Worm (Caenorhabditis elegans) whole organism, early embryonic: ENCODE measurements around the gene Y47D7A.19.

ENCODE experiments used
- B0310.2 ChIP-seq: sonication (generic microtip); optimal IDR thresholded peaks from 2 replicates; lab custom pipeline; 2016; ENCODE audit warnings: mild to moderate bottlenecking, missing genetic modification characterization, missing compliant biosample characterization
- F13C5.2 ChIP-seq: sonication (generic microtip); optimal IDR thresholded peaks from 2 replicates; lab custom pipeline; 2017; ENCODE audit warnings: mild to moderate bottlenecking, missing genetic modification characterization, inconsistent platforms, missing compliant biosample characterization
- aly-1 ChIP-seq: sonication (generic microtip); optimal IDR thresholded peaks from 2 replicates; lab custom pipeline; 2016; ENCODE audit warnings: missing genetic modification characterization, missing compliant biosample characterization
- ama-1 ChIP-seq: fragments of 150-350 bp; optimal IDR thresholded peaks from 2 replicates; lab custom pipeline; 2014
- ceh-13 ChIP-seq: fragments of 200-800 bp; sonication (Bioruptor generic); optimal IDR thresholded peaks from 2 replicates; lab custom pipeline; 2018; ENCODE audit warnings: mild to moderate bottlenecking, missing genetic modification characterization, missing compliant biosample characterization
- ceh-36 ChIP-seq: sonication (generic microtip); optimal IDR thresholded peaks from 2 replicates; lab custom pipeline; 2016; ENCODE audit warnings: missing genetic modification characterization, inconsistent platforms, missing compliant biosample characterization
- ets-7 ChIP-seq: sonication (generic microtip); optimal IDR thresholded peaks from 2 replicates; lab custom pipeline; 2016; ENCODE audit warnings: missing genotype, missing genetic modification characterization, missing compliant biosample characterization
- flt-1 ChIP-seq: fragments of 200-800 bp; sonication (Bioruptor generic); IDR thresholded peaks from 2 replicates; pipeline ENCODE4 v1.3.6; 2022; ENCODE audit warnings: missing genetic modification characterization, missing compliant biosample characterization
- hmbx-1 ChIP-seq: sonication (generic microtip); optimal IDR thresholded peaks from 2 replicates; lab custom pipeline; 2016; ENCODE audit warnings: mild to moderate bottlenecking, missing genetic modification characterization, missing compliant biosample characterization
- hmg-4 ChIP-seq: fragments of 200-800 bp; sonication (Bioruptor generic); optimal IDR thresholded peaks from 2 replicates; lab custom pipeline; 2018; ENCODE audit warnings: mild to moderate bottlenecking, missing genetic modification characterization, missing compliant biosample characterization
- hnd-1 ChIP-seq: sonication (generic microtip); optimal IDR thresholded peaks from 2 replicates; lab custom pipeline; 2016; ENCODE audit warnings: missing genetic modification characterization, missing compliant biosample characterization
- pes-1 ChIP-seq: fragments of 200-800 bp; sonication (Bioruptor generic); IDR thresholded peaks from 2 replicates; pipeline ENCODE4 v1.3.6; 2022; ENCODE audit warnings: missing genetic modification reagents, missing genetic modification characterization, missing compliant biosample characterization
- scrt-1 ChIP-seq: fragments of 200-800 bp; sonication (Bioruptor generic); IDR thresholded peaks from 2 replicates; pipeline ENCODE4 v1.3.6; 2022; ENCODE audit warnings: missing genetic modification characterization, missing compliant biosample characterization
- sea-1 ChIP-seq: fragments of 200-800 bp; sonication (Bioruptor generic); conservative IDR thresholded peaks from 2 replicates; pipeline ENCODE4 v1.3.6; 2022; ENCODE audit warnings: missing genetic modification characterization, missing compliant biosample characterization
- tbx-11 ChIP-seq: fragments of 200-800 bp; sonication (Bioruptor generic); IDR thresholded peaks from 2 replicates; pipeline ENCODE4 v1.3.6; 2022; ENCODE audit warnings: missing genetic modification characterization, missing compliant biosample characterization
- tbx-37 ChIP-seq: fragments of 200-800 bp; sonication (Bioruptor generic); conservative IDR thresholded peaks from 2 replicates; pipeline ENCODE4 v1.3.6; 2022; ENCODE audit warnings: missing genetic modification reagents, missing genetic modification characterization, missing compliant biosample characterization
- tra-4 ChIP-seq: sonication (generic microtip); optimal IDR thresholded peaks from 2 replicates; lab custom pipeline; 2017; ENCODE audit warnings: missing genetic modification characterization, missing compliant biosample characterization

Gene Y47D7A.19

ce11 chrV:4387402-4387801, 36.7 kb upstream of the Y47D7A.19 start, which contains the start of gene F13A2.9:
Gene F13A2.9 (minus strand): TSS chrV:4387502.
- TF ChIP-seq hmbx-1: no peak
- no peak for TF ChIP-seq hmg-4 (GFP tag; lab: Kevin White, UChicago)
- no peak for TF ChIP-seq tbx-11
- TF ChIP-seq ets-7 (tag; lab: Kevin White, UChicago): no peak
- TF ChIP-seq F13C5.2 (tag; lab: Kevin White, UChicago): no peak

- no peak for TF ChIP-seq flt-1 (GFP tag; lab: Robert Waterston, UW)
- no peak for TF ChIP-seq hnd-1 (tag; lab: Kevin White, UChicago)
- no peak for TF ChIP-seq tra-4 (tag; lab: Kevin White, UChicago)
- TF ChIP-seq tbx-37 (GFP tag; lab: Robert Waterston, UW): no peak
- no peak for TF ChIP-seq ceh-36
- no peak for TF ChIP-seq ceh-13 (GFP tag; lab: Kevin White, UChicago)
Observed at ce11 chrV:4387916-4388315, 36.2 kb upstream of the Y47D7A.19 start.

DNA sequence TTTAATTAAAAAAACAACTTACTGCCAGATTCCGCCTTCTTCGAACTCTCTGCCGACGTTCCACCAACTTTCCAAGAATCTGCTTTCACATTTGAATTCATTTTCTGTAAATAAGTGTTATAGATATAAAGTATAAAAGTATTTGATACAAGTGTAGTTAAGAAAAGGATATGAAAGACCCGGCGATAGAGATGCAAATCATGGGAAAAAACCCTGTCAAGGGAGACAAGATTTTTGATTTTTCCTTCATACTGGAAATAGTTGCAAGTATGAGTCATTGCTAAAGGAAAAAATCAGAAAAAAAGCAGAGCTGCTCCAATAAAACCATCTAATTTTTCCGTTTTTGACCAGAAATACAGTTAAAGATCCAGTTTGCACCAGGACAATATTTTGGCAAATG, 27.9 kb upstream of the Y47D7A.19 start, which contains the start of gene F13A2.3:
Gene F13A2.3 (minus strand): TSS at position 101 of the 400 bp plus-strand sequence.
- TF ChIP-seq tbx-11 (no peak), tra-4 (tag; lab: Kevin White, UChicago) (no peak), ceh-36 (no peak), flt-1 (GFP tag; lab: Robert Waterston, UW) (no peak), tbx-37 (GFP tag; lab: Robert Waterston, UW) (no peak), B0310.2 (tag; lab: Kevin White, UChicago) (no peak), sea-1 (GFP tag; lab: Robert Waterston, UW) (no peak), scrt-1 (GFP tag; lab: Robert Waterston, UW) (no peak), ceh-13 (GFP tag; lab: Kevin White, UChicago) (no peak), ama-1 (lab: Kevin White, UChicago) (no peak), hmbx-1 (no peak), pes-1 (GFP tag; lab: Robert Waterston, UW) (no peak), hmg-4 (GFP tag; lab: Kevin White, UChicago) (no peak), hnd-1 (tag; lab: Kevin White, UChicago) (no peak)

DNA sequence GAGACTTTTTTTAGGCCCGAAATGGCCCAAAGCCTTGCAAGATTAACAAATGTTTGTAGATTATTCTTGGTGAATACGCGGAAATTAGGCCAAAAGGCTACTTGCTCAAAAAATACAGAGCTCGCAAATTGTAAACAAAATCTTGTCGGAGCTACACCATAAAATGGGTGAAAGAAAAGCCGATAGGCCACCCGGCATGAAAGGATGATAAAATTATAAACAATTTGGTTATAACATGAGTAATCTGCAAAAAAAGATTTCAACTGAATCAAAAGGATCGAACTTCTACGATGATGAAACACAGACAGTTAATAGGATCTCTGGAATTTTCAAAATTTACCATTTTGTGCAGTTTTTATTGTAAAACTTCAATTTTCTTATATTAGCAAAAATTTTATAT, 26.0 kb upstream of the Y47D7A.19 start:
- TF ChIP-seq pes-1 (GFP tag; lab: Robert Waterston, UW): no peak
- TF ChIP-seq flt-1 (GFP tag; lab: Robert Waterston, UW): no peak
- TF ChIP-seq tbx-37 (GFP tag; lab: Robert Waterston, UW): no peak
- TF ChIP-seq ama-1 (lab: Kevin White, UChicago): no peak
- no peak for TF ChIP-seq ets-7 (tag; lab: Kevin White, UChicago)
- TF ChIP-seq tbx-11: no peak
- no peak for TF ChIP-seq tra-4 (tag; lab: Kevin White, UChicago)
- TF ChIP-seq hmbx-1: no peak
- no peak for TF ChIP-seq B0310.2 (tag; lab: Kevin White, UChicago)

- TF ChIP-seq F13C5.2 (tag; lab: Kevin White, UChicago): no peak
- no peak for TF ChIP-seq ama-1 (lab: Kevin White, UChicago)
- no peak for TF ChIP-seq tra-4 (tag; lab: Kevin White, UChicago)
- TF ChIP-seq tbx-37 (GFP tag; lab: Robert Waterston, UW): no peak
- no peak for TF ChIP-seq hnd-1 (tag; lab: Kevin White, UChicago)
- TF ChIP-seq aly-1: no peak
- no peak for TF ChIP-seq pes-1 (GFP tag; lab: Robert Waterston, UW)
- no peak for TF ChIP-seq B0310.2 (tag; lab: Kevin White, UChicago)
- no peak for TF ChIP-seq scrt-1 (GFP tag; lab: Robert Waterston, UW)
- TF ChIP-seq sea-1 (GFP tag; lab: Robert Waterston, UW): no peak
- TF ChIP-seq ceh-36: no peak
- TF ChIP-seq ceh-13 (GFP tag; lab: Kevin White, UChicago): no peak
- TF ChIP-seq tbx-11: no peak
- no peak for TF ChIP-seq ets-7 (tag; lab: Kevin White, UChicago)
- TF ChIP-seq hmg-4 (GFP tag; lab: Kevin White, UChicago): no peak
- no peak for TF ChIP-seq hmbx-1
- TF ChIP-seq flt-1 (GFP tag; lab: Robert Waterston, UW): no peak
Observed at ce11 chrV:4398884-4399283, 25.3 kb upstream of the Y47D7A.19 start.

ce11 chrV:4400118-4400517, 24.0 kb upstream of the Y47D7A.19 start, which contains the start of gene F13A2.4:
Gene F13A2.4 (minus strand): TSS chrV:4400218.
- TF ChIP-seq hmbx-1 (no peak), scrt-1 (GFP tag; lab: Robert Waterston, UW) (no peak), ama-1 (lab: Kevin White, UChicago) (no peak), tra-4 (tag; lab: Kevin White, UChicago) (no peak), hnd-1 (tag; lab: Kevin White, UChicago) (no peak), tbx-37 (GFP tag; lab: Robert Waterston, UW) (no peak), ceh-13 (GFP tag; lab: Kevin White, UChicago) (no peak), ceh-36 (no peak), B0310.2 (tag; lab: Kevin White, UChicago) (no peak), aly-1 (no peak), tbx-11 (no peak), sea-1 (GFP tag; lab: Robert Waterston, UW) (no peak)

- no peak for TF ChIP-seq hmg-4 (GFP tag; lab: Kevin White, UChicago)
- TF ChIP-seq F13C5.2 (tag; lab: Kevin White, UChicago): no peak
- no peak for TF ChIP-seq sea-1 (GFP tag; lab: Robert Waterston, UW)
- no peak for TF ChIP-seq scrt-1 (GFP tag; lab: Robert Waterston, UW)
- TF ChIP-seq ama-1 (lab: Kevin White, UChicago): no peak
- TF ChIP-seq hnd-1 (tag; lab: Kevin White, UChicago): no peak
- TF ChIP-seq hmbx-1: no peak
Observed at ce11 chrV:4401865-4402264, 22.3 kb upstream of the Y47D7A.19 start, which contains the start of gene F13A2.5. Gene F13A2.5 (minus strand): TSS chrV:4401965.

- no peak for TF ChIP-seq pes-1 (GFP tag; lab: Robert Waterston, UW)
- no peak for TF ChIP-seq hmbx-1
- TF ChIP-seq F13C5.2 (tag; lab: Kevin White, UChicago): no peak
- TF ChIP-seq tbx-37 (GFP tag; lab: Robert Waterston, UW): no peak
- TF ChIP-seq sea-1 (GFP tag; lab: Robert Waterston, UW): no peak
- TF ChIP-seq ets-7 (tag; lab: Kevin White, UChicago): no peak
- no peak for TF ChIP-seq scrt-1 (GFP tag; lab: Robert Waterston, UW)
- no peak for TF ChIP-seq B0310.2 (tag; lab: Kevin White, UChicago)
- TF ChIP-seq ama-1 (lab: Kevin White, UChicago): no peak
- TF ChIP-seq ceh-13 (GFP tag; lab: Kevin White, UChicago): no peak
- no peak for TF ChIP-seq tbx-11
- no peak for TF ChIP-seq hmg-4 (GFP tag; lab: Kevin White, UChicago)
- no peak for TF ChIP-seq hnd-1 (tag; lab: Kevin White, UChicago)
- TF ChIP-seq ceh-36: no peak
- no peak for TF ChIP-seq aly-1
- no peak for TF ChIP-seq flt-1 (GFP tag; lab: Robert Waterston, UW)
- TF ChIP-seq tra-4 (tag; lab: Kevin White, UChicago): no peak
Observed at ce11 chrV:4407519-4407918, 16.6 kb upstream of the Y47D7A.19 start, which contains the start of gene nhr-118. Gene nhr-118 (plus strand): TSS chrV:4407819.
